Worm (Caenorhabditis elegans): ENCODE data around the gene cyp-14A5.
"Not testable (repeated sequence)": the region's sequence is repeated elsewhere in the genome, so short reads cannot be mapped to it uniquely, and the experiment has no call there.

cyp-14A5 gene

DNA sequence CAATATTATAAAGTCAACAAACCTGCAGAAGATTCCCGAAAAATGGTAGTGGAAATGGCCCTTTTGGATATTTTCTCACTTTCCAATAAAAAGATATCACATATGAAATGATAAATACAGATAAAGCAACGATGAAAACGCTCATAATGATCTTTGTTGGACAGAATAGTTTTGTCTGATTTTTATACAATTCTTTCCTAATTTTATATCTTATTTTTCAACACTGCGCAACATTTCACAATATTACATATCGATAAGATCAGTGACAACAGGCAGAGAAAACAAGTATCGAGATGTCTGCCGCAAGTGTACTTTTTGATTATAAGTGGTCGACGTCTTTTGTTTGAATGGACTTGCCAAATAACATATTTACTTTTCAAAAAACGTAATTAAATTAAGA, at the start of gene cyp-14A5:
Gene cyp-14A5 (minus strand): TSS at position 163 of the 400 bp plus-strand sequence.
- TF ChIP-seq B0310.2 (tag; optimal IDR thresholded peaks at IDR 0.05) (no peak), ets-7 (tag; optimal IDR thresholded peaks at IDR 0.05) (no peak), hmbx-1 (tag; optimal IDR thresholded peaks at IDR 0.05) (no peak), hnd-1 (tag; optimal IDR thresholded peaks at IDR 0.05) (no peak), sea-1 (GFP tag; conservative IDR thresholded peaks at IDR 0.05) (no peak), aly-1 (tag; optimal IDR thresholded peaks at IDR 0.05) (no peak), ceh-36 (tag; optimal IDR thresholded peaks at IDR 0.05) (no peak), tra-4 (tag; optimal IDR thresholded peaks at IDR 0.05) (no peak), ceh-13 (GFP tag; optimal IDR thresholded peaks at IDR 0.05) (no peak), flt-1 (GFP tag; IDR thresholded peaks at IDR 0.05) (no peak), ama-1 (optimal IDR thresholded peaks at IDR 0.05) (no peak)

DNA sequence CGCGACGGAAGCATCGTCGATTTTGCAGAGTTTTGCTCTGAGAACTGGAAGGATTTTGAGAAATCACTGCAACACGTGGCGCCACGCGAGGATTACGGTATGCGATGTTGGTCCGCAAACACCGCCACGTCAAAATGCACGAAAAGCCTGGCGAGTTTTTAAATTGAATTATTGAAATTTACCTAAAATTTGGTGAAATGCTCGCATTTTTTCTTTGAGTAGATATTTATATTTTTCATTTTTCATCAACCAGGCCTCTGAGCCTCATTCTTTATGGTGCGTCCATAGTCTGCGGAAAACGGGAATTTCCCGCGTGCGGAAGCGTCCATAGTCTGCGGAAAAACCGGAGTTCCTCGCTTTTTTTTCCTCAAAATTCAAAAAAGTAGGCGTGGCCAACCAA, 47.8 kb upstream of the cyp-14A5 start, which contains the start of gene ZC317.7:
Gene ZC317.7 (minus strand): TSS at position 101 of the 400 bp plus-strand sequence.
- TF ChIP-seq hmg-4 (GFP tag; optimal IDR thresholded peaks at IDR 0.05); scrt-1 (GFP tag; IDR thresholded peaks at IDR 0.05); hmbx-1 (tag; optimal IDR thresholded peaks at IDR 0.05): not testable (repeated sequence)

DNA sequence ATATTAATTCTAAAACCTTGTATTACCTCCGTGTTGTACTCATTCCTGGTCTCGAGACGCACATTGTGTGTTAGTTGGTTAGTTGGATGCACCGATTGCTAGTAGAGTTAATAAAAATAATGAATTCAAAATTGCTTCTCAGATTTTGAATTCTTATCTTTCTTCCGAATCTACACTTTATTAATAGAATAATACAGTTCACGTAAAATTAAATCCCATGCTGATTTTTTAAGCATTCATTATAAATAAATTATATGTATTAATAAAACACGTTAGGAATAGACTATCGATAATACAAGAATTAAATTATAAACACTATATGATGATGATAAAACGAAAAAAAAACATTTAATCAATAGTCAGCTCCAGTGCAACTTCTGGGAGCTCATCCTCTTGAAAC, 45.4 kb upstream of the cyp-14A5 start, which contains the start of gene ZC317.6:
Gene ZC317.6 (minus strand): TSS at position 101 of the 400 bp plus-strand sequence.
- not testable (repeated sequence) for TF ChIP-seq ceh-13 (GFP tag; optimal IDR thresholded peaks at IDR 0.05); scrt-1 (GFP tag; IDR thresholded peaks at IDR 0.05); tbx-37 (GFP tag; conservative IDR thresholded peaks at IDR 0.05)

- TF ChIP-seq sea-1 (GFP tag; conservative IDR thresholded peaks at IDR 0.05), result no peak
- TF ChIP-seq hmg-4 (GFP tag; optimal IDR thresholded peaks at IDR 0.05), result no peak
- TF ChIP-seq ets-7 (tag; optimal IDR thresholded peaks at IDR 0.05), result no peak
- TF ChIP-seq flt-1 (GFP tag; IDR thresholded peaks at IDR 0.05), result no peak
- no peak for TF ChIP-seq tbx-11 (GFP tag; IDR thresholded peaks at IDR 0.05)
Observed at ce11 chrV:5465335-5465734, 42.3 kb upstream of the cyp-14A5 start, which contains the start of gene srg-68. srg-68 (minus strand) TSS chrV:5465435.

DNA sequence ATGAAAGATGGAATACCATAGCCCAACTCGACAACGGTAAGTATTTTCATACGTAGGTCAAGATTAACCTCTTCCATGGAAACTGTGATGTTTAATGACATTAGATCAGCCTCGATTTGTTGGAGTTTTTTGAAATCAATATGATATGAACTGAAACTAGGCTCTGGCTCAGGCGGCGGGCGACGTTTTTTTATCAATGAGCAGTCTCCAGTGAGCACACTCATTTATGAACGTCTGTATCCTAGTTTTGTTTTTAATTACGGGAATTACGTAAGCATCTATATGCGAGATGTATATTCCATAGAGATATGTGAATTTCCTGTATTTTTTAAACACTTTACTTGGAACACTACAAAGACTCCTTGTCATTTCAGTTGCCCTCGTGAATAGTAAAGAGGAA, 39.8 kb upstream of the cyp-14A5 start, which contains the start of gene srg-67:
Gene srg-67 (minus strand): TSS at position 101 of the 400 bp plus-strand sequence.
- TF ChIP-seq hmg-4 (GFP tag; optimal IDR thresholded peaks at IDR 0.05) (no peak), sea-1 (GFP tag; conservative IDR thresholded peaks at IDR 0.05) (no peak), aly-1 (tag; optimal IDR thresholded peaks at IDR 0.05) (no peak)

- TF ChIP-seq tbx-37 (GFP tag; conservative IDR thresholded peaks at IDR 0.05), result no peak
Observed at ce11 chrV:5459806-5460205, 36.7 kb upstream of the cyp-14A5 start, which contains the start of gene ZC317.2. ZC317.2 (plus strand) TSS chrV:5460106.

DNA sequence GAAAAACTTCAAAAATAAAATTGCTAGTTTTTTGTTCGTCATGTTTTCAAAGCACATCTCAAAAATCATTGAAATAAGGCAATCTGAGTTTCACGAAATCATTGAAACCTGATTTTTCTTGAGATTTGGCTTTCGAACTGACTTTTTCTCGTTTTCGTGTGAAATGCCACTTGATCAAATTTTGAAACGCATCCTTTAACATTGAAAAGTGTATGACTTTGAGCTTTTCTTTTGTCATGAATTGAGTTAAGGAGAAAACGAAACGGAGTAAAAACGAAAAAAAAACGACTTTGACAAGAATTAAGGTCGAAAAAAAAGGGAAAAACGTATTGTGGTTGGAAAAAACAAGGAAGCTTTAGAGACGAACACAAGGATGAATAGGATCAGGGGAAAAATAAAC, 31.9 kb upstream of the cyp-14A5 start:
- TF ChIP-seq ama-1 (optimal IDR thresholded peaks at IDR 0.05), result no peak
- TF ChIP-seq hnd-1 (tag; optimal IDR thresholded peaks at IDR 0.05), result no peak
- TF ChIP-seq tbx-37 (GFP tag; conservative IDR thresholded peaks at IDR 0.05), result no peak
- TF ChIP-seq tra-4 (tag; optimal IDR thresholded peaks at IDR 0.05), result no peak
- no peak for TF ChIP-seq hmbx-1 (tag; optimal IDR thresholded peaks at IDR 0.05)
- TF ChIP-seq scrt-1 (GFP tag; IDR thresholded peaks at IDR 0.05), result no peak
- no peak for TF ChIP-seq tbx-11 (GFP tag; IDR thresholded peaks at IDR 0.05)
- TF ChIP-seq aly-1 (tag; optimal IDR thresholded peaks at IDR 0.05), result no peak
- no peak for TF ChIP-seq ceh-36 (tag; optimal IDR thresholded peaks at IDR 0.05)
- no peak for TF ChIP-seq sea-1 (GFP tag; conservative IDR thresholded peaks at IDR 0.05)

DNA sequence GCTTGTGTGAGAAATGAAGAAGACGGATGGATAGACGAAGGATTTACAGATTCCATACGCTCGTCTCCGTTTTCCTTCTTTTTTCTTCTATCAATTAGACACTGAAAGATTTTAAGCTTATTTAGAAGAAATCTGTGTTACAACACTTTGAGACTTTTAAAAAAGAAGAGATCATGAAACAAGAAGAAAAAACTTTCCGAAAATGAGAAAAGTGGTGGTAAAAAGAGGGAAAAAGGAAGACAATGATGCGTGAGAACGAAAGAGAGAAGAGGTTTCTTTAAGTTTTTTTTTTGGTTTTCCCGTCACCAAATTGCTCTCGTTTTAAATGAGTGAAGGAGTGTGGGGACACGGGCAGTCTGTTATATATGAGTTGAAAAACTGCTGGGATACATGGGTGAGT, 30.5 kb upstream of the cyp-14A5 start, which contains the start of gene glc-3:
Gene glc-3 (minus strand): TSS at position 101 of the 400 bp plus-strand sequence.
- TF ChIP-seq hnd-1 (tag; optimal IDR thresholded peaks at IDR 0.05), result no peak
- TF ChIP-seq aly-1 (tag; optimal IDR thresholded peaks at IDR 0.05), result no peak
- no peak for TF ChIP-seq tbx-11 (GFP tag; IDR thresholded peaks at IDR 0.05)
- TF ChIP-seq ceh-36 (tag; optimal IDR thresholded peaks at IDR 0.05), result no peak
- no peak for TF ChIP-seq pes-1 (GFP tag; IDR thresholded peaks at IDR 0.05)
- no peak for TF ChIP-seq B0310.2 (tag; optimal IDR thresholded peaks at IDR 0.05)
- no peak for TF ChIP-seq scrt-1 (GFP tag; IDR thresholded peaks at IDR 0.05)
- TF ChIP-seq flt-1 (GFP tag; IDR thresholded peaks at IDR 0.05), result no peak
- TF ChIP-seq ceh-13 (GFP tag; optimal IDR thresholded peaks at IDR 0.05), result no peak
- TF ChIP-seq hmbx-1 (tag; optimal IDR thresholded peaks at IDR 0.05), result no peak
- TF ChIP-seq tra-4 (tag; optimal IDR thresholded peaks at IDR 0.05), result no peak

DNA sequence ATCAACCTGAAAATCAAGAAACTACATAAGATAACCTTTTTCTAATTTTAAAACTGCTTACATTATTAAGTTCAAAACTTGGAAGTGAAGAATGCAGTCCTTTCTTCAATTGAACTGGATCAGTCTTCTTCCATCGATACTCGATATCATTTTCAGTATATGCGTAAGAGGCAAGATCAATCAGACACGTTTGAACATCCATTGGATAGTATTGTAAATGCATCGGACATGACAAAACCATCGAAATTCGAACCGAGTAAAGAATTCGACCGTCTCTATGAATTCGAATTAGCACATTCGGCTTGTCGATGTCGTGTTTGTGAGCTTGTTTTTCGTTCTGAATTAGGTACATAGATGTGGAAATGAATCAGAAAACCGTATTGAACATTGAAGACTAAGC, 27.7 kb upstream of the cyp-14A5 start:
- TF ChIP-seq ceh-36 (tag; optimal IDR thresholded peaks at IDR 0.05) (no peak), hmg-4 (GFP tag; optimal IDR thresholded peaks at IDR 0.05) (no peak), hnd-1 (tag; optimal IDR thresholded peaks at IDR 0.05) (no peak), hmbx-1 (tag; optimal IDR thresholded peaks at IDR 0.05) (no peak), tbx-11 (GFP tag; IDR thresholded peaks at IDR 0.05) (no peak), tbx-37 (GFP tag; conservative IDR thresholded peaks at IDR 0.05) (no peak), flt-1 (GFP tag; IDR thresholded peaks at IDR 0.05) (no peak)

ce11 chrV:5447057-5447456, 24.0 kb upstream of the cyp-14A5 start:
- TF ChIP-seq aly-1 (tag; optimal IDR thresholded peaks at IDR 0.05) (no peak), tbx-37 (GFP tag; conservative IDR thresholded peaks at IDR 0.05) (no peak), ets-7 (tag; optimal IDR thresholded peaks at IDR 0.05) (no peak), hnd-1 (tag; optimal IDR thresholded peaks at IDR 0.05) (no peak), flt-1 (GFP tag; IDR thresholded peaks at IDR 0.05) (no peak), scrt-1 (GFP tag; IDR thresholded peaks at IDR 0.05) (no peak), ama-1 (optimal IDR thresholded peaks at IDR 0.05) (no peak)
